Worm (Caenorhabditis elegans) whole organism, late embryonic: ENCODE data around the gene prx-6.

Source experiments
- fax-1 ChIP-seq: sonication (generic microtip); optimal IDR thresholded peaks from 2 replicates; lab custom pipeline; 2016; ENCODE audit warnings: missing genotype, missing genetic modification characterization, missing compliant biosample characterization
- fkh-10 ChIP-seq: fragments of 150-350 bp; optimal IDR thresholded peaks from 2 replicates; lab custom pipeline; 2014; ENCODE audit warnings: missing biosample characterization, missing genetic modification reagents, missing genetic modification characterization
- hlh-15 ChIP-seq: sonication (generic microtip); optimal IDR thresholded peaks from 2 replicates; lab custom pipeline; 2016; ENCODE audit warnings: missing genetic modification characterization, missing compliant biosample characterization
- nhr-11 ChIP-seq: fragments of 150-350 bp; optimal IDR thresholded peaks from 2 replicates; lab custom pipeline; 2014; ENCODE audit warnings: missing biosample characterization, missing genetic modification characterization
- pax-1 ChIP-seq: fragments of 150-350 bp; optimal IDR thresholded peaks from 2 replicates; lab custom pipeline; 2014; ENCODE audit warnings: missing biosample characterization, missing genetic modification characterization

- TF ChIP-seq fax-1 (tag; lab: Kevin White, UChicago) = no peak
- TF ChIP-seq nhr-11 = no peak
- no peak for TF ChIP-seq fkh-10
- no peak for TF ChIP-seq pax-1
- no peak for TF ChIP-seq hlh-15 (tag; lab: Kevin White, UChicago)
Measured at ce11 chrV:4672487-4672886, 47.4 kb downstream of the prx-6 start, which contains the start of gene K03B4.9.
